Fruit fly (Drosophila melanogaster): ENCODE measurements around the gene Edc3.

The Edc3 gene

dm6 chr3L:17493256-17493655 is 36.4 kb downstream of the Edc3 start:
- TF ChIP-seq CTCF (optimal IDR thresholded peaks at IDR 0.05): no peak
- no peak for TF ChIP-seq CG8478 (optimal IDR thresholded peaks at IDR 0.05)

dm6 chr3L:17491646-17492045 is 38.0 kb downstream of the Edc3 start:
- TF ChIP-seq CG8478 (optimal IDR thresholded peaks at IDR 0.05) (no peak), CTCF (optimal IDR thresholded peaks at IDR 0.05) (no peak)

- no peak for TF ChIP-seq CTCF (optimal IDR thresholded peaks at IDR 0.05)
- TF ChIP-seq CG8478 (optimal IDR thresholded peaks at IDR 0.05): no peak
Measured at dm6 chr3L:17488622-17489391, 40.9 kb downstream of the Edc3 start.

dm6 chr3L:17486794-17487726 is 42.6 kb downstream of the Edc3 start, which contains the start of gene Oatp74D:
Gene Oatp74D (plus strand): TSS chr3L:17487118.
- TF ChIP-seq CG8478 (optimal IDR thresholded peaks at IDR 0.05) (no peak), CTCF (optimal IDR thresholded peaks at IDR 0.05) (no peak)

DNA sequence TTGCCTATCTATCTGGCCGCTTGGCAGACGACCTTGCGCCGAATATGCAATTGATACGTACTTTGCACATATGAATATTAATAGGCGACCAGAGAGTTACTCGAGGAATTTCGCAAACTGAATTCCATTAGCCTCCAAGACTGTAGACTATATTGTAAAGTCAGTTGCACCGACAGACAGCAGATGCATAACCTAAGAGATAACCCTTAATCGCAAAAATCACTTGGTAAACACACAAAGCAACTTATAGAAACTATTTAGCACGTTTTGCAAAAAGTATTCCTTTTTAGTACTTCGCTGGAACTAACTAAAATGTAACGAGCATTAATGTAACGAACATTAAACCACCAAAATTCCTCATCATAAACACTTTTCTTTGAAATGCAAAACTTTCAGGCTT is 43.5 kb downstream of the Edc3 start, which contains the start of gene CG6333:
Gene CG6333, minus strand, starts transcription at position 101 of the 400 bp plus-strand sequence.
- TF ChIP-seq CG8478 (optimal IDR thresholded peaks at IDR 0.05) (no peak), CTCF (optimal IDR thresholded peaks at IDR 0.05) (no peak)

dm6 chr3L:17485280-17485792 is 44.3 kb downstream of the Edc3 start:
- TF ChIP-seq CG8478 (optimal IDR thresholded peaks at IDR 0.05) (no peak), CTCF (optimal IDR thresholded peaks at IDR 0.05) (no peak)

DNA sequence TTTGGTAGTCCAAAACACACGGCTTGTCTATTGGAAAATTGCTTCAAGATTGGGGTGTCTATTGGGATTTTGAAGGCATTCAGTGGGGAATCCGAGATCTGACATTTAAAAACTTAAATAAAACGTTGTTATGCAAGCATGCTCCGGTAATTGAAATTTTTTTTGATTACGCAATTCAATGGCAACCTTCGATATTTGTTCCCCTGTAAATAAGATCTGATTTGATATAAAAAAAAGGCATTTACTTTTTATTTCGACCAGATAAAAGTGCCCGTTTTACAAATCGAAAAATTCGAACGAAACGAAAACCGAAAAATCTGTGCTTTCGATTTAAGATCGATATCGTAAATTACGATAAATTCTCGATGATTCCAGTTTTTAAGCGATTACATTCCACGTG is 50.8 kb downstream of the Edc3 start, which contains the start of the genes CG13733 and qjt:
Gene CG13733, minus strand, starts transcription at position 101 of the 400 bp plus-strand sequence.
Gene qjt, plus strand, starts transcription at position 271 of the 400 bp plus-strand sequence.
- TF ChIP-seq CTCF (optimal IDR thresholded peaks at IDR 0.05) (no peak), CG8478 (optimal IDR thresholded peaks at IDR 0.05) (no peak)

DNA sequence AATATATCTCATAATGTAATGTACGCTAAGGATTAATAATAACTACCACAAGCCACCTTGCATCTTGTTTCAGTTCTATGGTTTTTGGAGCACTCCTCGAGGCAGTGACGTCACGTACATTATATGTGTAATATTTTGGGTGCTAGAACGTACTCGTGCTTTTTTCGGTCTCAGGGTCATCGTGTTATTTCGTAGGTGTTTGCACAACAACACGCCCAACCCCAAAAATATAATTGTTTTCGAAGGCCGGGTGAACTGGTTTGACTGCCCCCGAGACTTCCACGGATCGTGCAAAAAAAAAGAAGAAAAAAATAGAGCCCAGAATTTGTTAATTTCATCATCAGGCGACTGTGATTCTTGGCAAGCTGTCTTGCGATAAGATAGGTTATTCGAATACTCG is 53.2 kb downstream of the Edc3 start:
- TF ChIP-seq CG8478 (optimal IDR thresholded peaks at IDR 0.05): no peak
- no peak for TF ChIP-seq CTCF (optimal IDR thresholded peaks at IDR 0.05)

- TF ChIP-seq CTCF (optimal IDR thresholded peaks at IDR 0.05) (peak in 1 of 2 experiments; percentile 18), CG8478 (optimal IDR thresholded peaks at IDR 0.05) (no peak)
Measured at dm6 chr3L:17475979-17476393, 53.7 kb downstream of the Edc3 start, which contains the start of gene CG34250. Gene CG34250 (plus strand): TSS chr3L:17476222.

Measured in S2 (cell line).